Fruit fly (Drosophila melanogaster): Measurements from ENCODE around the gene CG4020.

The CG4020 gene

dm6 chrX:5891666-5892444 lies 13.7 kb upstream of the CG4020 start:
- peak; percentile 82 for TF ChIP-seq noc (tag; optimal IDR thresholded peaks at IDR 0.05)

- no peak for TF ChIP-seq noc (tag; optimal IDR thresholded peaks at IDR 0.05)
Measured at dm6 chrX:5892512-5892911, 13.0 kb upstream of the CG4020 start.

dm6 chrX:5893165-5893564 lies 12.4 kb upstream of the CG4020 start:
- TF ChIP-seq noc (tag; optimal IDR thresholded peaks at IDR 0.05), result no peak

- no peak for TF ChIP-seq noc (tag; optimal IDR thresholded peaks at IDR 0.05)
Measured at dm6 chrX:5894529-5895487, 10.7 kb upstream of the CG4020 start.

- TF ChIP-seq noc (tag; optimal IDR thresholded peaks at IDR 0.05), result peak; percentile 57
Measured at dm6 chrX:5895821-5896550, 9.6 kb upstream of the CG4020 start.

- TF ChIP-seq noc (tag; optimal IDR thresholded peaks at IDR 0.05), result no peak
Measured at dm6 chrX:5896809-5897700, 8.5 kb upstream of the CG4020 start.

dm6 chrX:5899241-5900145 lies 6.1 kb upstream of the CG4020 start:
- peak; percentile 16 for TF ChIP-seq noc (tag; optimal IDR thresholded peaks at IDR 0.05)

dm6 chrX:5900146-5901093 lies 5.1 kb upstream of the CG4020 start, which contains the start of gene Act5C:
TSS of gene Act5C (plus strand) at chrX:5900861.
- peak; percentile 84 for TF ChIP-seq noc (tag; optimal IDR thresholded peaks at IDR 0.05)

dm6 chrX:5901628-5902213 lies 3.8 kb upstream of the CG4020 start:
- peak; percentile 54 for TF ChIP-seq noc (tag; optimal IDR thresholded peaks at IDR 0.05)

dm6 chrX:5902701-5903100 lies 2.8 kb upstream of the CG4020 start:
- TF ChIP-seq noc (tag; optimal IDR thresholded peaks at IDR 0.05), result no peak

- no peak for TF ChIP-seq noc (tag; optimal IDR thresholded peaks at IDR 0.05)
Measured at dm6 chrX:5904377-5905085, 1.0 kb upstream of the CG4020 start.

- no peak for TF ChIP-seq noc (tag; optimal IDR thresholded peaks at IDR 0.05)
Measured at dm6 chrX:5905086-5905400, 503 bp upstream of the CG4020 start.

Data from whole organism, larva.